Worm (Caenorhabditis elegans) whole organism, L3 larva: ENCODE data around the gene F38A1.13.

Experiments used
- R02D3.7 ChIP-seq: fragments of 150-350 bp; optimal IDR thresholded peaks from 2 replicates; lab custom pipeline; 2014; ENCODE audit warnings: missing biosample characterization, missing genetic modification characterization
- ZK546.5 ChIP-seq: sonication (generic microtip); optimal IDR thresholded peaks from 2 replicates; lab custom pipeline; 2017; ENCODE audit warnings: missing biosample characterization, missing genetic modification characterization
- aly-2 ChIP-seq: fragments of 150-350 bp; optimal IDR thresholded peaks from 2 replicates; lab custom pipeline; 2014; ENCODE audit warnings: missing biosample characterization, missing genetic modification characterization
- ama-1 ChIP-seq: fragments of 150-350 bp; optimal IDR thresholded peaks from 2 replicates; lab custom pipeline; 2018
- ceh-16 ChIP-seq: sonication (generic microtip); optimal IDR thresholded peaks from 2 replicates; lab custom pipeline; 2017; ENCODE audit warnings: missing biosample characterization, missing genetic modification characterization
- ceh-28 ChIP-seq: fragments of 150-350 bp; optimal IDR thresholded peaks from 2 replicates; lab custom pipeline; 2014; ENCODE audit warnings: missing biosample characterization, missing genetic modification reagents, missing genetic modification characterization
- ceh-82 ChIP-seq: fragments of 150-350 bp; optimal IDR thresholded peaks from 2 replicates; lab custom pipeline; 2014; ENCODE audit warnings: missing biosample characterization, missing genetic modification characterization
- ceh-9 ChIP-seq: sonication (generic microtip); optimal IDR thresholded peaks from 2 replicates; lab custom pipeline; 2018; ENCODE audit warnings: missing biosample characterization, missing genetic modification characterization
- daf-12 ChIP-seq: fragments of 150-350 bp; optimal IDR thresholded peaks from 2 replicates; lab custom pipeline; 2014; ENCODE audit warnings: missing biosample characterization, missing genetic modification reagents, missing genetic modification characterization
- egl-27 ChIP-seq: sonication (generic microtip); optimal IDR thresholded peaks from 4 replicates; lab custom pipeline; 2017; ENCODE audit warnings: missing biosample characterization, missing genetic modification reagents, missing genetic modification characterization
- egl-5 ChIP-seq: fragments of 150-350 bp; optimal IDR thresholded peaks from 2 replicates; lab custom pipeline; 2017; ENCODE audit warnings: missing biosample characterization, missing genetic modification reagents, missing genetic modification characterization, inconsistent platforms
- elt-1 ChIP-seq: fragments of 150-350 bp; optimal IDR thresholded peaks from 2 replicates; lab custom pipeline; 2014; ENCODE audit warnings: missing biosample characterization, missing genetic modification characterization
- elt-2 ChIP-seq: sonication (generic microtip); optimal IDR thresholded peaks from 2 replicates; lab custom pipeline; 2016; ENCODE audit warnings: missing genetic modification reagents, mild to moderate bottlenecking, missing genetic modification characterization, missing compliant biosample characterization
- elt-3 ChIP-seq, 3 experiments: fragments of 150-350 bp in 1 of 3; sonication (generic microtip) in 2 of 3; optimal IDR thresholded peaks; 2 replicates in 2 of 3; 4 replicates in 1 of 3; lab custom pipeline; 2014 to 2017; ENCODE audit warnings: missing biosample characterization in 3 of 3, missing genetic modification characterization in 3 of 3
- eor-1 ChIP-seq, 2 experiments: fragments of 150-350 bp; optimal IDR thresholded peaks; 2 replicates each; lab custom pipeline; 2014 to 2018; ENCODE audit warnings: missing biosample characterization in 2 of 2, missing genetic modification characterization in 2 of 2
- fkh-10 ChIP-seq: sonication (generic microtip); optimal IDR thresholded peaks from 2 replicates; lab custom pipeline; 2017; ENCODE audit warnings: missing biosample characterization, missing genetic modification reagents, missing genetic modification characterization
- fkh-2 ChIP-seq: fragments of 150-350 bp; optimal IDR thresholded peaks from 2 replicates; lab custom pipeline; 2014; ENCODE audit warnings: missing biosample characterization, missing genetic modification reagents, missing genetic modification characterization
- fos-1 ChIP-seq: fragments of 150-350 bp; optimal IDR thresholded peaks from 2 replicates; lab custom pipeline; 2014; ENCODE audit warnings: missing biosample characterization, missing genetic modification characterization
- hmg-11 ChIP-seq: sonication (generic microtip); optimal IDR thresholded peaks from 2 replicates; lab custom pipeline; 2016; ENCODE audit warnings: missing genetic modification characterization, missing compliant biosample characterization
- jun-1 ChIP-seq: fragments of 150-350 bp; optimal IDR thresholded peaks from 2 replicates; lab custom pipeline; 2014; ENCODE audit warnings: missing biosample characterization, missing genetic modification reagents, missing genetic modification characterization
- lin-15B ChIP-seq: fragments of 150-350 bp; optimal IDR thresholded peaks from 2 replicates; lab custom pipeline; 2014; ENCODE audit warnings: missing biosample characterization, missing genetic modification characterization
- lin-39 ChIP-seq: fragments of 150-350 bp; optimal IDR thresholded peaks from 2 replicates; lab custom pipeline; 2018; ENCODE audit warnings: missing biosample characterization, missing genetic modification reagents, missing genetic modification characterization
- lsy-12 ChIP-seq: sonication (generic microtip); optimal IDR thresholded peaks from 2 replicates; lab custom pipeline; 2016; ENCODE audit warnings: mild to moderate bottlenecking, missing genetic modification characterization, missing compliant biosample characterization
- mdl-1 ChIP-seq: fragments of 150-350 bp; optimal IDR thresholded peaks from 2 replicates; lab custom pipeline; 2014; ENCODE audit warnings: missing biosample characterization, missing genetic modification characterization
- mml-1 ChIP-seq: fragments of 150-350 bp; sonication (generic microtip); optimal IDR thresholded peaks from 3 replicates; lab custom pipeline; 2014; ENCODE audit warnings: missing biosample characterization, missing genetic modification characterization
- nfya-1 ChIP-seq: sonication (generic microtip); optimal IDR thresholded peaks from 2 replicates; lab custom pipeline; 2017; ENCODE audit warnings: missing genetic modification characterization, mild to moderate bottlenecking, missing compliant biosample characterization, antibody characterized with exemption, moderate library complexity; ENCODE audit not compliant: insufficient read depth
- nhr-11 ChIP-seq: fragments of 150-350 bp; optimal IDR thresholded peaks from 2 replicates; lab custom pipeline; 2014; ENCODE audit warnings: missing biosample characterization, missing genetic modification characterization
- nhr-12 ChIP-seq: fragments of 150-350 bp; optimal IDR thresholded peaks from 2 replicates; lab custom pipeline; 2014; ENCODE audit warnings: missing biosample characterization, missing genetic modification characterization
- nhr-23 ChIP-seq: fragments of 150-350 bp; optimal IDR thresholded peaks from 2 replicates; lab custom pipeline; 2014; ENCODE audit warnings: missing biosample characterization, missing genetic modification reagents, missing genetic modification characterization
- nhr-237 ChIP-seq: fragments of 150-350 bp; optimal IDR thresholded peaks from 2 replicates; lab custom pipeline; 2014; ENCODE audit warnings: missing biosample characterization, missing genetic modification characterization
- nhr-25 ChIP-seq: sonication (generic microtip); optimal IDR thresholded peaks from 2 replicates; lab custom pipeline; 2017; ENCODE audit warnings: missing biosample characterization, missing genetic modification characterization
- nhr-28 ChIP-seq: fragments of 150-350 bp; optimal IDR thresholded peaks from 2 replicates; lab custom pipeline; 2014; ENCODE audit warnings: missing biosample characterization, missing genetic modification characterization
- nhr-43 ChIP-seq: sonication (generic microtip); optimal IDR thresholded peaks from 2 replicates; lab custom pipeline; 2016; ENCODE audit warnings: mild to moderate bottlenecking, missing genetic modification characterization, missing compliant biosample characterization; ENCODE audit not compliant: poor library complexity, severe bottlenecking
- nhr-67 ChIP-seq: fragments of 150-350 bp; optimal IDR thresholded peaks from 2 replicates; lab custom pipeline; 2014; ENCODE audit warnings: missing biosample characterization, missing genetic modification characterization
- nhr-76 ChIP-seq: fragments of 150-350 bp; sonication (generic microtip); optimal IDR thresholded peaks from 5 replicates; lab custom pipeline; 2014; ENCODE audit warnings: missing biosample characterization, missing genetic modification characterization
- nhr-77 ChIP-seq: fragments of 150-350 bp; optimal IDR thresholded peaks from 2 replicates; lab custom pipeline; 2014; ENCODE audit warnings: missing biosample characterization, missing genetic modification characterization
- pha-4 ChIP-seq: fragments of 150-350 bp; optimal IDR thresholded peaks from 2 replicates; lab custom pipeline; 2014; ENCODE audit warnings: missing biosample characterization, missing genetic modification reagents, missing genetic modification characterization
- pqm-1 ChIP-seq: fragments of 150-350 bp; optimal IDR thresholded peaks from 2 replicates; lab custom pipeline; 2017; ENCODE audit warnings: missing biosample characterization, missing genetic modification characterization, inconsistent platforms
- sea-2 ChIP-seq: fragments of 150-350 bp; sonication (generic microtip); optimal IDR thresholded peaks from 4 replicates; lab custom pipeline; 2014; ENCODE audit warnings: missing biosample characterization, missing genetic modification reagents, missing genetic modification characterization
- skn-1 ChIP-seq: fragments of 150-350 bp; optimal IDR thresholded peaks from 2 replicates; lab custom pipeline; 2014; ENCODE audit warnings: missing biosample characterization, missing genetic modification characterization
- snpc-4 ChIP-seq: fragments of 150-350 bp; optimal IDR thresholded peaks from 2 replicates; lab custom pipeline; 2014; ENCODE audit warnings: missing biosample characterization, missing genetic modification characterization
- tbx-2 ChIP-seq: sonication (generic microtip); optimal IDR thresholded peaks from 2 replicates; lab custom pipeline; 2016; ENCODE audit warnings: mild to moderate bottlenecking, missing genetic modification characterization, missing compliant biosample characterization
- unc-39 ChIP-seq: sonication (generic microtip); optimal IDR thresholded peaks from 4 replicates; lab custom pipeline; 2017; ENCODE audit warnings: missing biosample characterization, missing genetic modification characterization
- unc-62 ChIP-seq: fragments of 150-350 bp; sonication (generic microtip); optimal IDR thresholded peaks from 4 replicates; lab custom pipeline; 2014; ENCODE audit warnings: missing biosample characterization, missing genetic modification reagents, missing genetic modification characterization
- zag-1 ChIP-seq: fragments of 150-350 bp; optimal IDR thresholded peaks from 2 replicates; lab custom pipeline; 2014; ENCODE audit warnings: missing biosample characterization, missing genetic modification characterization
- ztf-11 ChIP-seq: fragments of 150-350 bp; optimal IDR thresholded peaks from 2 replicates; lab custom pipeline; 2014; ENCODE audit warnings: missing biosample characterization, missing genetic modification characterization
- ztf-4 ChIP-seq: fragments of 150-350 bp; optimal IDR thresholded peaks from 2 replicates; lab custom pipeline; 2014; ENCODE audit warnings: missing biosample characterization, missing genetic modification characterization

The F38A1.13 gene

DNA sequence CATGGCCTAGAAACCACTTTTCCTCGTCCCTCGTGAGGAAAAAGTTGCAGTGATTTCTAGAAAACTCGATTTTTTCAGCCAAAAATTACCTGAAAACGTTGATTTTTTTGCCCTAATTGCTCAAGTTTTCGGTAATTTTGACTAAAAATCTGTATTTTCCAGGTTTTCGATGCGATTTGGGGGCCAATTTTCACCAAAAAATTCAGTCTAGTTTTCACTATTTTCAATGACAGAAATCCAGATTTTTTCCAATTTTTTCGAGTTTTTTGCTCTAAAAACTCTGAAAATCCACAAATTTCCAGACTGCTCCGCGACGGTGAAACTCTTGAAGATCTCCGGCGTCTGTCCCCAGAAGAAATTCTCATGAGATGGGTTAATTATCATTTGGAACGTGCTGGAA is 24.3 kb downstream of the F38A1.13 start, which contains the start of gene plst-1:
plst-1 (plus strand) TSS at position 301 of the 400 bp plus-strand sequence.
- TF ChIP-seq elt-2 (tag; lab: Kevin White, UChicago) (no peak), jun-1 (tag; lab: Kevin White, UChicago) (no peak), ceh-28 (tag; lab: Kevin White, UChicago) (no peak), unc-39 (no peak), nhr-11 (no peak), nhr-67 (tag; lab: Kevin White, UChicago) (no peak), lin-15B (no peak), lsy-12 (no peak), fos-1 (tag; lab: Kevin White, UChicago) (no peak)

DNA sequence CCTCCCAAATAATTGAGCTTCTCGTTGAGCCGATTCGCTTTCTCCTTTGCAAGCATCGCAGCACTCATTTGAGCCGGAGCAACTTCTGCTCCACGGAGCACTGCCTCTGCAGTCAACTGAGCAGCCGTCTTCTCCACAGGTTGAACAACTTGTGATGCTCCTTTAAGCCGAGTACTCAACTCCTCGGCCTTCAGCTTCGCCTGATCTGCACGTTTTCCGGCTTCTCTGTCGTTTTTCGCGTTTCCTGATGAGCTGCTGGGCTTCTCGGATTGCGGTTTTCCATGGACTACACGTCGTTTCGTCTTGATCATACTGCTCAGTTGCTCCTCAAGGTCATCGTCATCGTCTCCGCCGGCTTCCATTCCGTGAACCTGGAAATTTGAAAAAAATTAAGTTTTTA is 34.0 kb downstream of the F38A1.13 start:
- no peak for TF ChIP-seq fkh-2
- no peak for TF ChIP-seq nfya-1 (tag; lab: Kevin White, UChicago)
- no peak for TF ChIP-seq ceh-16
- TF ChIP-seq egl-5: no peak
- no peak for TF ChIP-seq snpc-4 (tag; lab: Kevin White, UChicago)
- TF ChIP-seq ztf-11 (tag; lab: Kevin White, UChicago): no peak
- no peak for TF ChIP-seq hmg-11
- TF ChIP-seq tbx-2 (tag; lab: Kevin White, UChicago): no peak
- no peak for TF ChIP-seq ama-1 (lab: Kevin White, UChicago)
- no peak for TF ChIP-seq nhr-77
- no peak for TF ChIP-seq nhr-12 (tag; lab: Kevin White, UChicago)
- TF ChIP-seq pha-4 (tag; lab: Kevin White, UChicago): no peak
- TF ChIP-seq unc-62: no peak
- TF ChIP-seq daf-12 (tag; lab: Kevin White, UChicago): no peak
- TF ChIP-seq nhr-237 (tag; lab: Kevin White, UChicago): no peak
- TF ChIP-seq eor-1 (tag; optimal IDR thresholded peaks at IDR 0.05; lab: Kevin White, UChicago): no peak
- no peak for TF ChIP-seq nhr-28
- no peak for TF ChIP-seq pqm-1 (tag; lab: Kevin White, UChicago)
- no peak for TF ChIP-seq elt-1 (tag; lab: Kevin White, UChicago)

DNA sequence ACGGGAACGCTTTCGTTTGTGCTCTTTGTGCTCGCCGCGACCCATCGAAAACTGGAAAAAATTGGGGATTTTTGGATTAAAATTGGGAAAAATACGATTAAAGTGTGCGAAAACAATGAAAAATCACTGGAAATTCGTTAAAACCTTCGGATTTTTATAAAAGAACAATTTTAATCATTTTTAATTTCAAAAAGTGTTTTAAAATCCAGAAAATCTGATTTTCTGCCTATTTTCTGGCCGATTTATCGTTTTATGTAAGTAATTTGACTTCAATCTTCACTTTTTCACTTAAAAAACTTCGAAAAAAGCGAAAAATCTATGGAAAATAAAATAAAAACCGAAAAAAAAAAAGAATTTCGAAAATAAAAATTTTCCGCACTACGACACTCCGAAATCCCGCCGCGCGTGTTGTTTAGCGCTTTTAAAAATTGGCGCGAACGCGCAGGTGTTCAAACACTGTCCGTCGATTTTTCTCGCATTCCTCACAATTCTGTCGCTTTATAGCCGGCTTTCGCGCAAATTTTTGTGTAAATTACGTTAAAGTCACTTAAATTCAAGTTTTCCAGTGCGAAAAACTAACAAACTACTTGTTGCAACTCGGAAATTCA is 44.7 kb downstream of the F38A1.13 start, which contains the start of the genes ddx-46 and F53H1.4:
ddx-46 (minus strand) TSS at position 51 of the 608 bp plus-strand sequence.
F53H1.4 (plus strand) TSS at position 567 of the 608 bp plus-strand sequence.
- no peak for TF ChIP-seq jun-1 (tag; lab: Kevin White, UChicago)
- no peak for TF ChIP-seq skn-1
- TF ChIP-seq lsy-12: no peak
- no peak for TF ChIP-seq nhr-67 (tag; lab: Kevin White, UChicago)
- TF ChIP-seq ceh-82: no peak
- peak; percentile 86 for TF ChIP-seq lin-15B
- TF ChIP-seq nfya-1 (tag; lab: Kevin White, UChicago): peak; percentile 55
- TF ChIP-seq nhr-76 (tag; lab: Kevin White, UChicago): no peak
- no peak for TF ChIP-seq egl-27 (tag; lab: Kevin White, UChicago)
- no peak for TF ChIP-seq nhr-28
- TF ChIP-seq pha-4 (tag; lab: Kevin White, UChicago): peak; percentile 8
- TF ChIP-seq elt-1 (tag; lab: Kevin White, UChicago): no peak
- no peak for TF ChIP-seq nhr-77
- no peak for TF ChIP-seq ceh-16
- TF ChIP-seq ceh-28 (tag; lab: Kevin White, UChicago): no peak
- TF ChIP-seq elt-2 (tag; lab: Kevin White, UChicago): no peak
- no peak for TF ChIP-seq nhr-25 (tag; lab: Kevin White, UChicago)
- TF ChIP-seq mdl-1 (tag; lab: Kevin White, UChicago): no peak
- no peak for TF ChIP-seq fkh-2
- TF ChIP-seq ceh-9 (tag; lab: Kevin White, UChicago): no peak
- TF ChIP-seq sea-2 (GFP tag; lab: Kevin White, UChicago): no peak
- peak; percentile 40 for TF ChIP-seq lin-39 (tag; lab: Kevin White, UChicago)
- TF ChIP-seq mml-1: no peak
- TF ChIP-seq hmg-11: peak; percentile 43
- TF ChIP-seq unc-39: no peak
- TF ChIP-seq unc-62: no peak
- no peak for TF ChIP-seq zag-1 (tag; lab: Kevin White, UChicago)
- TF ChIP-seq aly-2: no peak
- TF ChIP-seq eor-1 (tag; optimal IDR thresholded peaks at IDR 0.05; lab: Kevin White, UChicago): no peak
- no peak for TF ChIP-seq daf-12 (tag; lab: Kevin White, UChicago)
- TF ChIP-seq fkh-10 (GFP tag; lab: Kevin White, UChicago): no peak
- TF ChIP-seq nhr-43 (tag; lab: Kevin White, UChicago): no peak
- TF ChIP-seq ZK546.5 (tag; lab: Kevin White, UChicago): no peak
- no peak for TF ChIP-seq nhr-12 (tag; lab: Kevin White, UChicago)
- TF ChIP-seq R02D3.7: no peak
- TF ChIP-seq ztf-11 (tag; lab: Kevin White, UChicago): no peak
- no peak for TF ChIP-seq fos-1 (tag; lab: Kevin White, UChicago)
- TF ChIP-seq ztf-4: no peak
- no peak for TF ChIP-seq pqm-1 (tag; lab: Kevin White, UChicago)
- TF ChIP-seq elt-3 (tag; optimal IDR thresholded peaks at IDR 0.05; lab: Kevin White, UChicago): no peak
- no peak for TF ChIP-seq snpc-4 (tag; lab: Kevin White, UChicago)
- no peak for TF ChIP-seq ama-1 (lab: Kevin White, UChicago)
- peak; percentile 7 for TF ChIP-seq nhr-23 (tag; lab: Kevin White, UChicago)
- no peak for TF ChIP-seq tbx-2 (tag; lab: Kevin White, UChicago)
